Worm (Caenorhabditis elegans) whole organism, L3 larva: ENCODE data around the gene Y54F10BM.21.
A peak's percentile ranks its signal among the peaks of the same experiment; 100 is the strongest.

Experiments
- ZK546.5 ChIP-seq: sonication (generic microtip); optimal IDR thresholded peaks from 2 replicates; lab custom pipeline; 2017; ENCODE audit warnings: missing biosample characterization, missing genetic modification characterization
- ama-1 ChIP-seq: fragments of 150-350 bp; optimal IDR thresholded peaks from 2 replicates; lab custom pipeline; 2018
- ceh-28 ChIP-seq: fragments of 150-350 bp; optimal IDR thresholded peaks from 2 replicates; lab custom pipeline; 2014; ENCODE audit warnings: missing biosample characterization, missing genetic modification reagents, missing genetic modification characterization
- daf-12 ChIP-seq: fragments of 150-350 bp; optimal IDR thresholded peaks from 2 replicates; lab custom pipeline; 2014; ENCODE audit warnings: missing biosample characterization, missing genetic modification reagents, missing genetic modification characterization
- egl-27 ChIP-seq: sonication (generic microtip); optimal IDR thresholded peaks from 4 replicates; lab custom pipeline; 2017; ENCODE audit warnings: missing biosample characterization, missing genetic modification reagents, missing genetic modification characterization
- elt-1 ChIP-seq: fragments of 150-350 bp; optimal IDR thresholded peaks from 2 replicates; lab custom pipeline; 2014; ENCODE audit warnings: missing biosample characterization, missing genetic modification characterization
- elt-2 ChIP-seq: sonication (generic microtip); optimal IDR thresholded peaks from 2 replicates; lab custom pipeline; 2016; ENCODE audit warnings: missing genetic modification reagents, mild to moderate bottlenecking, missing genetic modification characterization, missing compliant biosample characterization
- eor-1 ChIP-seq, 2 experiments: fragments of 150-350 bp; optimal IDR thresholded peaks; 2 replicates each; lab custom pipeline; 2014 to 2018; ENCODE audit warnings: missing biosample characterization in 2 of 2, missing genetic modification characterization in 2 of 2
- fkh-2 ChIP-seq: fragments of 150-350 bp; optimal IDR thresholded peaks from 2 replicates; lab custom pipeline; 2014; ENCODE audit warnings: missing biosample characterization, missing genetic modification reagents, missing genetic modification characterization
- hmg-11 ChIP-seq: sonication (generic microtip); optimal IDR thresholded peaks from 2 replicates; lab custom pipeline; 2016; ENCODE audit warnings: missing genetic modification characterization, missing compliant biosample characterization
- lin-15B ChIP-seq: fragments of 150-350 bp; optimal IDR thresholded peaks from 2 replicates; lab custom pipeline; 2014; ENCODE audit warnings: missing biosample characterization, missing genetic modification characterization
- lin-39 ChIP-seq: fragments of 150-350 bp; optimal IDR thresholded peaks from 2 replicates; lab custom pipeline; 2018; ENCODE audit warnings: missing biosample characterization, missing genetic modification reagents, missing genetic modification characterization
- mml-1 ChIP-seq: fragments of 150-350 bp; sonication (generic microtip); optimal IDR thresholded peaks from 3 replicates; lab custom pipeline; 2014; ENCODE audit warnings: missing biosample characterization, missing genetic modification characterization
- nhr-11 ChIP-seq: fragments of 150-350 bp; optimal IDR thresholded peaks from 2 replicates; lab custom pipeline; 2014; ENCODE audit warnings: missing biosample characterization, missing genetic modification characterization
- nhr-23 ChIP-seq: fragments of 150-350 bp; optimal IDR thresholded peaks from 2 replicates; lab custom pipeline; 2014; ENCODE audit warnings: missing biosample characterization, missing genetic modification reagents, missing genetic modification characterization
- nhr-25 ChIP-seq: sonication (generic microtip); optimal IDR thresholded peaks from 2 replicates; lab custom pipeline; 2017; ENCODE audit warnings: missing biosample characterization, missing genetic modification characterization
- nhr-28 ChIP-seq: fragments of 150-350 bp; optimal IDR thresholded peaks from 2 replicates; lab custom pipeline; 2014; ENCODE audit warnings: missing biosample characterization, missing genetic modification characterization
- nhr-43 ChIP-seq: sonication (generic microtip); optimal IDR thresholded peaks from 2 replicates; lab custom pipeline; 2016; ENCODE audit warnings: mild to moderate bottlenecking, missing genetic modification characterization, missing compliant biosample characterization; ENCODE audit not compliant: poor library complexity, severe bottlenecking
- nhr-67 ChIP-seq: fragments of 150-350 bp; optimal IDR thresholded peaks from 2 replicates; lab custom pipeline; 2014; ENCODE audit warnings: missing biosample characterization, missing genetic modification characterization
- nhr-77 ChIP-seq: fragments of 150-350 bp; optimal IDR thresholded peaks from 2 replicates; lab custom pipeline; 2014; ENCODE audit warnings: missing biosample characterization, missing genetic modification characterization
- pqm-1 ChIP-seq: fragments of 150-350 bp; optimal IDR thresholded peaks from 2 replicates; lab custom pipeline; 2017; ENCODE audit warnings: missing biosample characterization, missing genetic modification characterization, inconsistent platforms
- skn-1 ChIP-seq: fragments of 150-350 bp; optimal IDR thresholded peaks from 2 replicates; lab custom pipeline; 2014; ENCODE audit warnings: missing biosample characterization, missing genetic modification characterization
- snpc-4 ChIP-seq: fragments of 150-350 bp; optimal IDR thresholded peaks from 2 replicates; lab custom pipeline; 2014; ENCODE audit warnings: missing biosample characterization, missing genetic modification characterization
- tbx-2 ChIP-seq: sonication (generic microtip); optimal IDR thresholded peaks from 2 replicates; lab custom pipeline; 2016; ENCODE audit warnings: mild to moderate bottlenecking, missing genetic modification characterization, missing compliant biosample characterization
- unc-39 ChIP-seq: sonication (generic microtip); optimal IDR thresholded peaks from 4 replicates; lab custom pipeline; 2017; ENCODE audit warnings: missing biosample characterization, missing genetic modification characterization
- ztf-11 ChIP-seq: fragments of 150-350 bp; optimal IDR thresholded peaks from 2 replicates; lab custom pipeline; 2014; ENCODE audit warnings: missing biosample characterization, missing genetic modification characterization
- ztf-4 ChIP-seq: fragments of 150-350 bp; optimal IDR thresholded peaks from 2 replicates; lab custom pipeline; 2014; ENCODE audit warnings: missing biosample characterization, missing genetic modification characterization

Gene Y54F10BM.21

DNA sequence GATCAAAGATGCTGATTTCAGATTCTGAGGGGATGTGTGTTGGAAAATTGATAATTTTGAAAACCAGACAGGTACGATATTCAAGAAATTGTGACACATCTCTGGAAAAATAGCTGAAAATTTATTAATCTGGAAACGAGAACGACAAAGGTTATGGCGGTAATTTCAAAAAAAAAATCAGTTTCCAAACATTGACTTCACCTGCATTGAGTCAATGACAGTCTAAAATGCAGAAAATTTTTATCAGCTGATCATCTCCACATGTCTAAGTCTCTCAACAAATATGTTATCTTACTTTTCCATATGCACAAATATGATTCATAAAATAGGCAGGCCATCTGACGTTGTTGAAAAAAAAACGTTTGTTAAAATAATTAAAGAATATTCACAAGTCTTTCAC is 4.9 kb upstream of the Y54F10BM.21 start, which contains the start of gene fbxa-48:
Gene fbxa-48, minus strand, starts transcription at position 101 of the 400 bp plus-strand sequence.
- peak; percentile 2 for TF ChIP-seq pqm-1 (tag; lab: Kevin White, UChicago)
- no peak for TF ChIP-seq ZK546.5
- peak; percentile 38 for TF ChIP-seq elt-2

DNA sequence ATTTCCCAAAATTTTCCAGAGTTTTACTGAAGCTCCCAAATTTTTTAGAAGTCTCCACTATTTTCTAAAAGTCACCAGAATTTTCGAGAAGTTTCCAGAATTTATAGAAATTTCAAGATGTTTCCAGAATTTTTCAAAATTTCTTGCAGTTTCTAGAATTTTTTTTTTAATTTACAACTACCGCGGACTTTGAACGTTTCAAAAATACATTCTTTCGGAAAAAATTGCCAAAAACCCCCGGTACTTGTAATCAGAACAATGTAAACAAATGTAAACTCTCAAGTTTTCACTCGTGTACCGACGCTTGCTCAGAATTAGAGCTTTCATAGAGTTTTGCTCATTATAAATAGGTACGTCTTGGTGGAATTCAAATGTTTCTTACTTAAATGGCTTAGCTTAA is 4.2 kb upstream of the Y54F10BM.21 start, which contains the start of gene fbxa-39:
Gene fbxa-39, plus strand, starts transcription at position 301 of the 400 bp plus-strand sequence.
- TF ChIP-seq pqm-1 (tag; lab: Kevin White, UChicago), result no peak
- no peak for TF ChIP-seq ztf-11 (tag; lab: Kevin White, UChicago)
- TF ChIP-seq tbx-2 (tag; lab: Kevin White, UChicago), result no peak
- no peak for TF ChIP-seq mml-1 (tag; lab: Kevin White, UChicago)
- TF ChIP-seq elt-1 (tag; lab: Kevin White, UChicago), result no peak
- no peak for TF ChIP-seq egl-27
- no peak for TF ChIP-seq unc-39
- no peak for TF ChIP-seq lin-15B (tag; lab: Kevin White, UChicago)
- no peak for TF ChIP-seq nhr-28 (tag; lab: Kevin White, UChicago)
- no peak for TF ChIP-seq nhr-77
- TF ChIP-seq lin-39 (tag; lab: Kevin White, UChicago), result no peak
- TF ChIP-seq hmg-11, result no peak
- TF ChIP-seq nhr-23 (tag; lab: Kevin White, UChicago), result no peak

DNA sequence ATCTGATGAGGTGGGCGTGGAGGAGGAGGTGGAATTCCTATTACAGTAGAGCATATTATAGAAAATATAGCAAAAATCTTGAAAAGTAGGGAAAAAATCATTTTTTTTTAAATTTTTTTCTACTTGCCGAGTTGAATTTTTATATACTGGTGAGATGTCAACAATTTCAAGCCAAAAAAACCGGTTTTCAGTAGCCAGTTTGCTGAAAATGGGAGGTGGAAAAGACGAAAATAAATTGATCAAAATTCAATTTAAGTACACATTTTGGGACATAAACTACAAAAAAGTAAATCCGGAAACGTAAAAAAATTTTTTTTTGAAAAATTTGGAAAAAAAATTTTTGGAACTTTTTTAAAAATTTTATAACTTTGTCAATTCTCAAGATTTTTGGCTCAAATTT is 2.5 kb downstream of the Y54F10BM.21 start, which contains the start of gene Y54F10BM.23:
Gene Y54F10BM.23, minus strand, starts transcription at position 101 of the 400 bp plus-strand sequence.
- TF ChIP-seq nhr-11 (tag; lab: Kevin White, UChicago) (no peak), nhr-25 (tag; lab: Kevin White, UChicago) (no peak), nhr-23 (tag; lab: Kevin White, UChicago) (no peak), pqm-1 (tag; lab: Kevin White, UChicago) (no peak), skn-1 (tag; lab: Kevin White, UChicago) (no peak)

DNA sequence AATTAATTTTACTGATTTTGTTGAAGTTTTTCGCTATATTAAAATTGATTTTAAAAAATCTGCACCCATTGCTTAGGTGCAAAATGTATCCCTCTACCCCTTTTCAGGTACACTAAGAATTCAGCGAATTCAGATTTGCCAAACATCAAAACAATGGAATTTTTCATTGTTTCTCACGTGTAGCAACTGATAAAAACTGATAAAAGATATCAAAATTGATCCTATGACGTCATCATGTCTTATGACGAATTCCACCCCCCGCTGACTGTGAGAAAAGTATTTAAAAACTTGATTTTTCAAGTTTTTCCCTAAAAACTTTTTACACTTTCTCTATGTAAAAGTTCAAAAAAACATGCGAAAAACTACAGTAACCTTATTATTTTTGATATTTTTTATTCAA is 3.6 kb downstream of the Y54F10BM.21 start, which contains the start of gene Y54F10BM.22:
Gene Y54F10BM.22, plus strand, starts transcription at position 331 of the 400 bp plus-strand sequence.
- TF ChIP-seq ama-1 (lab: Kevin White, UChicago) (no peak), elt-1 (tag; lab: Kevin White, UChicago) (no peak), unc-39 (no peak), nhr-67 (tag; lab: Kevin White, UChicago) (no peak), ztf-4 (tag; lab: Kevin White, UChicago) (no peak), nhr-11 (tag; lab: Kevin White, UChicago) (no peak), fkh-2 (no peak), ZK546.5 (no peak), ztf-11 (tag; lab: Kevin White, UChicago) (no peak), daf-12 (tag; lab: Kevin White, UChicago) (no peak), snpc-4 (tag; lab: Kevin White, UChicago) (no peak), eor-1 (tag; optimal IDR thresholded peaks at IDR 0.05; lab: Kevin White, UChicago) (no peak), ceh-28 (tag; lab: Kevin White, UChicago) (no peak), nhr-25 (tag; lab: Kevin White, UChicago) (no peak), hmg-11 (no peak), nhr-43 (tag; lab: Kevin White, UChicago) (no peak)

DNA sequence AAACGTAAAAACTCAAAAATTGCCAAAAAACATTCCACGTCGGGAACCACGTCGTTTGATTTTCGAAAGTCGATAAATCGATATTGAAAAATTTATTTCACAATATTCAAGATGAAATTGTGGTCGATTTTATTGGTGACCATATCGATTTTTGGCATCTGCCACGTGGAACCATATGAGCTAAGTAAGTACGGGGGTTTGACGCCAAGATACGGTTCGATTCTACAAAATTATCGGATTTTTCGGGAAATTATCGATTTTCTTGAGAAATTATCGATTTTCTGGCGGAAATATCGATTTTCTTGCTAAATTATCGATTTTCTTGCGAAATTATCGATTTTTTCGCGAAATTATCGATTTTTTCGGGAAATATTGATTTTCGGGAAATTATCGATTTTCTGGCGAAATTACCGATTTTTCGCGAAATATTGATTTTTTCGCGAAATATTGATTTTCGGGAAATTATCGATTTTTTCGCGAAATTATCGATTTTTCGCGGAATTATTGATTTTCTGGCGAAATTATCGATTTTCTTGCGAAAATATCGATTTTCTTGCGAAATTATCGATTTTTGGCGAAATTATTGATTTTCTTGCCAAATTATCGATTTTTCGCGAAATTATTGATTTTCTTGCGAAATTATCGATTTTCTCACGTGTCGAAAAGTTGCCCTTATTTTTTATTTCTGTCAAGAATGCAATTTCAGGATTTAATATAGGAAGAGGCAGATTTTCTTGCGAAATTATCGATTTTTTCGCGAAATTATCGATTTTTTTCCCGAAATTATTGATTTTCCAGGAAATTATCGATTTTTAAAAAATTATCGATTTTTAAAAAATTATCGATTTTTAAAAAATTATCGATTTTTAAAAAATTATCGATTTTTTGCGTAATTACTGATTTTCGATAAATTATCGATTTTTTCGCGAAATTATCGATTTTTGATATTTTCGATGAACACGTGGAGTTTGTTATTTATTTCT is 5.3 kb downstream of the Y54F10BM.21 start, which contains the start of gene Y54F10BM.3:
Gene Y54F10BM.3, plus strand, starts transcription at position 51 of the 983 bp plus-strand sequence.
- TF ChIP-seq ceh-28 (tag; lab: Kevin White, UChicago) (peak; percentile 98), ztf-4 (tag; lab: Kevin White, UChicago) (no peak)

DNA sequence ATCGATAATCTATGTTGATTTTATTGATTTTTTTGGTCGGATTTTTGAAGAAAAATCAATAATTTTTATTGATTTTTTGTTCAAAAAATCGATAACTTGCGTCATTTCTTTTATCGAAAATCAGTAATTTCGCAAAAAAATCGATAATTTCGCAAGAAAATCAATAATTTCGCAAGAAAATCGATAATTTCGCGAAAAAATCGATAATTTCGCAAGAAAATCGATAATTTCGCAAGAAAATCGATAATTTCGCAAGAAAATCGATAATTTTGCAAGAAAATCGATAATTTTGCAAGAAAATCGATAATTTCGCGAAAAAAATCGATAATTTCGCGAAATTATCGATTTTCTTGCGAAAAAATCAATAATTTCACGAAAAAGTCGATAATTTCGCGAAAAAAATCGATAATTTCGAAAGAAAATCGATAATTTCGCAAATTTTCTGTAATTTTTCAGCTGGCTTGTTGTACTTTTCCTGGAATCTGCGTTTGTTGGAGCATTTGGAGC is 6.5 kb downstream of the Y54F10BM.21 start:
- TF ChIP-seq nhr-77 (no peak), ceh-28 (tag; lab: Kevin White, UChicago) (peak; percentile 97)
- TF ChIP-seq, all 47 proteins: peak for 1
